Fruit fly (Drosophila melanogaster): ENCODE data around the gene Orct.

- TF ChIP-seq CG6808 (GFP tag; optimal IDR thresholded peaks at IDR 0.05) (no peak), CG15336 (GFP tag; IDR thresholded peaks at IDR 0.05) (peak; percentile 44; the same call in 1 of the 2 replicates), salr (GFP tag; optimal IDR thresholded peaks at IDR 0.05) (peak in 1 of 2 experiments; percentile 57), achi (GFP tag; optimal IDR thresholded peaks at IDR 0.05) (no peak), pdm3 (GFP tag; optimal IDR thresholded peaks at IDR 0.05) (no peak), svp (GFP tag) (no peak), Eip78C (GFP tag) (no peak), CG6792 (GFP tag; optimal IDR thresholded peaks at IDR 0.05) (peak; percentile 40)
Measured at dm6 chr3R:24318217-24319082, 42.4 kb downstream of the Orct start, which contains the start of the genes Nab2 and BRWD3.

Data from whole organism, prepupa.